Worm (Caenorhabditis elegans) whole organism, young adult: ENCODE data around the gene Y38E10A.33.
A peak's percentile ranks its signal among the peaks of the same experiment; 100 is the strongest.

Experiments used
- F37B4.10 ChIP-seq: fragments of 200-800 bp; sonication (Bioruptor generic); IDR thresholded peaks from 2 replicates; pipeline ENCODE4 v1.3.6; 2022; ENCODE audit warnings: missing genetic modification characterization, missing compliant biosample characterization
- F52B5.7 ChIP-seq: sonication (generic microtip); optimal IDR thresholded peaks from 2 replicates; lab custom pipeline; 2016; ENCODE audit warnings: mild to moderate bottlenecking, missing genetic modification characterization, missing compliant biosample characterization
- F57A8.1 ChIP-seq: fragments of 200-800 bp; sonication (Bioruptor generic); optimal IDR thresholded peaks from 2 replicates; lab custom pipeline; 2018; ENCODE audit warnings: mild to moderate bottlenecking, missing genetic modification characterization, moderate library complexity, missing compliant biosample characterization
- K12H6.12 ChIP-seq: fragments of 200-800 bp; sonication (Bioruptor generic); optimal IDR thresholded peaks from 2 replicates; lab custom pipeline; 2018; ENCODE audit warnings: mild to moderate bottlenecking, missing genetic modification characterization, missing compliant biosample characterization
- Y67H2A.10 ChIP-seq: fragments of 200-800 bp; sonication (Bioruptor generic); conservative IDR thresholded peaks from 2 replicates; pipeline ENCODE4 v1.3.6; 2022; ENCODE audit warnings: missing genetic modification reagents, missing genetic modification characterization, missing compliant biosample characterization
- akir-1 ChIP-seq: fragments of 200-800 bp; sonication (Bioruptor generic); optimal IDR thresholded peaks from 2 replicates; lab custom pipeline; 2018; ENCODE audit warnings: mild to moderate bottlenecking, missing genetic modification characterization, moderate library complexity, missing compliant biosample characterization
- atf-7 ChIP-seq: sonication (generic microtip); optimal IDR thresholded peaks from 2 replicates; lab custom pipeline; 2017; ENCODE audit warnings: mild to moderate bottlenecking, missing genetic modification characterization, missing compliant biosample characterization
- cebp-1 ChIP-seq, 2 experiments: fragments of 200-800 bp in 1 of 2; sonication (Bioruptor generic) in 1 of 2; sonication (generic microtip) in 1 of 2; IDR thresholded peaks in 1 of 2; optimal IDR thresholded peaks in 1 of 2; 2 replicates each; pipeline versions ENCODE4 v1.3.6 to Lab custom; 2017 to 2022; ENCODE audit warnings: missing compliant biosample characterization in 2 of 2, missing genetic modification characterization in 2 of 2, mild to moderate bottlenecking in 1 of 2, missing genetic modification reagents in 1 of 2, moderate library complexity in 1 of 2
- cebp-2 ChIP-seq: fragments of 200-800 bp; sonication (Bioruptor generic); IDR thresholded peaks from 2 replicates; pipeline ENCODE4 v1.3.6; 2022; ENCODE audit warnings: missing genetic modification characterization, missing compliant biosample characterization
- ceh-27 ChIP-seq: fragments of 200-800 bp; sonication (Bioruptor generic); optimal IDR thresholded peaks from 2 replicates; lab custom pipeline; 2018; ENCODE audit warnings: mild to moderate bottlenecking, missing genetic modification characterization, moderate library complexity, missing compliant biosample characterization
- dox-1 ChIP-seq: fragments of 200-800 bp; sonication (Bioruptor generic); IDR thresholded peaks from 2 replicates; pipeline ENCODE4 v1.3.6; 2022; ENCODE audit warnings: missing genetic modification reagents, missing genetic modification characterization, missing compliant biosample characterization
- dpl-1 ChIP-seq: fragments of 150-350 bp; optimal IDR thresholded peaks from 2 replicates; lab custom pipeline; 2014; ENCODE audit warnings: missing biosample characterization, missing genetic modification reagents, missing genetic modification characterization
- egl-44 ChIP-seq: fragments of 200-800 bp; sonication (Bioruptor generic); IDR thresholded peaks from 2 replicates; pipeline ENCODE4 v1.3.6; 2022; ENCODE audit warnings: missing genetic modification reagents, missing genetic modification characterization, missing compliant biosample characterization
- hlh-12 ChIP-seq: sonication (generic microtip); optimal IDR thresholded peaks from 2 replicates; lab custom pipeline; 2016; ENCODE audit warnings: missing genetic modification characterization, missing compliant biosample characterization
- hlh-26 ChIP-seq: fragments of 200-800 bp; sonication (Bioruptor generic); conservative IDR thresholded peaks from 2 replicates; pipeline ENCODE4 v1.3.6; 2022; ENCODE audit warnings: missing genetic modification reagents, missing genetic modification characterization, missing compliant biosample characterization
- hmg-1.2 ChIP-seq: fragments of 200-800 bp; sonication (Bioruptor generic); IDR thresholded peaks from 2 replicates; pipeline ENCODE4 v1.3.6; 2022; ENCODE audit warnings: missing genetic modification reagents, missing genetic modification characterization, missing compliant biosample characterization
- lin-35 ChIP-seq, 3 experiments: fragments of 150-350 bp in 2 of 3; sonication (generic microtip) in 1 of 3; optimal IDR thresholded peaks; 2 replicates each; lab custom pipeline; 2014 to 2018; ENCODE audit warnings: missing biosample characterization in 3 of 3, missing genetic modification characterization in 3 of 3, missing genetic modification reagents in 3 of 3
- nhr-80 ChIP-seq: sonication (generic microtip); optimal IDR thresholded peaks from 2 replicates; lab custom pipeline; 2016; ENCODE audit warnings: missing genetic modification characterization, missing compliant biosample characterization
- pha-4 ChIP-seq: fragments of 150-350 bp; sonication (generic microtip); optimal IDR thresholded peaks from 2 replicates; lab custom pipeline; 2014; ENCODE audit warnings: missing biosample characterization, missing genetic modification reagents, missing genetic modification characterization
- rec-8 ChIP-seq, 2 experiments: sonication (generic microtip); optimal IDR thresholded peaks; 2 replicates each; lab custom pipeline; 2016; ENCODE audit warnings: mild to moderate bottlenecking in 2 of 2, missing genetic modification characterization in 2 of 2, missing genetic modification reagents in 2 of 2, missing genotype in 2 of 2, missing biosample characterization in 1 of 2, missing compliant biosample characterization in 1 of 2, moderate library complexity in 1 of 2
- repo-1 ChIP-seq: sonication (generic microtip); optimal IDR thresholded peaks from 2 replicates; lab custom pipeline; 2017; ENCODE audit warnings: mild to moderate bottlenecking, missing genetic modification characterization, missing compliant biosample characterization
- sea-2 ChIP-seq: fragments of 200-800 bp; sonication (Bioruptor generic); IDR thresholded peaks from 2 replicates; pipeline ENCODE4 v1.3.6; 2022; ENCODE audit warnings: missing genetic modification characterization, missing compliant biosample characterization
- snpc-1.1 ChIP-seq: sonication (generic microtip); optimal IDR thresholded peaks from 2 replicates; lab custom pipeline; 2017; ENCODE audit warnings: missing genetic modification characterization, mild to moderate bottlenecking, missing compliant biosample characterization, antibody characterized with exemption, moderate library complexity, missing genotype, missing genetic modification reagents; ENCODE audit not compliant: insufficient read depth
- snpc-1.3 ChIP-seq: sonication (generic microtip); optimal IDR thresholded peaks from 2 replicates; lab custom pipeline; 2017; ENCODE audit warnings: missing genetic modification characterization, mild to moderate bottlenecking, missing compliant biosample characterization, antibody characterized with exemption, moderate library complexity, missing genotype, missing genetic modification reagents; ENCODE audit not compliant: insufficient read depth
- snpc-4 ChIP-seq, 5 experiments: fragments of 150-350 bp in 1 of 5; sonication (generic microtip) in 4 of 5; optimal IDR thresholded peaks; 2 replicates each; lab custom pipeline; 2014 to 2018; ENCODE audit warnings: missing genetic modification characterization in 5 of 5, missing biosample characterization in 3 of 5, antibody characterized with exemption in 2 of 5, mild to moderate bottlenecking in 2 of 5, missing compliant biosample characterization in 2 of 5, missing genotype in 2 of 5, moderate library complexity in 2 of 5, missing genetic modification reagents in 1 of 5
- tbp1 ChIP-seq: fragments of 200-800 bp; sonication (Bioruptor generic); optimal IDR thresholded peaks from 2 replicates; lab custom pipeline; 2018; ENCODE audit warnings: mild to moderate bottlenecking, missing genetic modification characterization, missing compliant biosample characterization
- zfh-2 ChIP-seq: fragments of 200-800 bp; sonication (Bioruptor generic); conservative IDR thresholded peaks from 2 replicates; pipeline ENCODE4 v1.3.6; 2022; ENCODE audit warnings: missing genetic modification reagents, missing genetic modification characterization, missing compliant biosample characterization
- ztf-22 ChIP-seq: fragments of 200-800 bp; sonication (Bioruptor generic); optimal IDR thresholded peaks from 2 replicates; lab custom pipeline; 2018; ENCODE audit warnings: mild to moderate bottlenecking, missing genetic modification characterization, moderate library complexity, missing compliant biosample characterization
- ztf-6 ChIP-seq: fragments of 200-800 bp; sonication (Bioruptor generic); IDR thresholded peaks from 2 replicates; pipeline ENCODE4 v1.3.6; 2022; ENCODE audit warnings: missing genetic modification reagents, missing genetic modification characterization, missing compliant biosample characterization

Y38E10A.33 gene

DNA sequence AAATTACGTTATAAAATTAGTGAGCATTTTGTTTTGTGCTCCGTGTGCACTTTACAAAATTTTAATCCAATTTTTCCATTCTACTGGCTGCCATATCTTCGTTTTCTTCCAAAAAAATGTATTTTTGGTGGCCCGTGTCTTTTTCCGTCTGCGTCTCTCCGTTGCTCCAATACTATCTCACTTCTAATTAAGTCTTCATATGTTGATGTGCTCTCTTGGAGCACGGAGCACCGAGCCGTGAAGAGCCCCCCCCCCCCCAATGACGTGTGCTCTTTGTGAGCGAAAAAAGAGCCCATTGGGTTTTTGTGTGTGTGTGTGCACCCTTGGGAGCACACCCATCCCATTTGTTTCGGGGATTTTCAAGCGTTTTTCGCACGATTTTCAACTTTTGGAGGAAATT lies 14.4 kb downstream of the Y38E10A.33 start:
- TF ChIP-seq ceh-27 (GFP tag; lab: Kevin White, UChicago) (peak; percentile 11), pha-4 (tag; lab: Kevin White, UChicago) (no peak), F57A8.1 (GFP tag; lab: Kevin White, UChicago) (no peak), ztf-22 (GFP tag; lab: Kevin White, UChicago) (no peak), hmg-1.2 (GFP tag; lab: Robert Waterston, UW) (peak; percentile 44; the same call in 1 of the 2 replicates), zfh-2 (GFP tag; lab: Robert Waterston, UW) (peak; percentile 34; the same call in 1 of the 2 replicates), nhr-80 (tag; lab: Kevin White, UChicago) (no peak)

DNA sequence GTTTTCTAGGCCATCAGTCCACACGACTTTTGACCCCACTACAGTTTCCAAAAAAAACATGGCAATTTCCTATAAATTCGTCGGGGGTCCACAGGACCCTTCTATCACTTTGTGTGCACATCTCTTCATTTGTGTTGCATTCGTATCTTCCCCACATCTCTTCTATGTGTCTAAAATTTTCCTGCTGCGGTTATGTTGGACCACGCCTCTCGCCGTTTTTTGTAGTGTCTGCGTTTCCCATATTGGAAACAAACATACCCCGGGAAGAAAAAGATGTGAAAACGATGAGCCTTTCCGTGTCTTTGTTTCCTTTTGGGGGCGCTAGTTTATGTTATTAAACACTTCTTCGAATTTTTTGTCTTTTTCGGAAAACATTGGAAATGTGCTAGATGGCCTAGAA lies 17.5 kb downstream of the Y38E10A.33 start:
- TF ChIP-seq repo-1 (tag; lab: Kevin White, UChicago) (no peak), ceh-27 (GFP tag; lab: Kevin White, UChicago) (peak; percentile 15)

DNA sequence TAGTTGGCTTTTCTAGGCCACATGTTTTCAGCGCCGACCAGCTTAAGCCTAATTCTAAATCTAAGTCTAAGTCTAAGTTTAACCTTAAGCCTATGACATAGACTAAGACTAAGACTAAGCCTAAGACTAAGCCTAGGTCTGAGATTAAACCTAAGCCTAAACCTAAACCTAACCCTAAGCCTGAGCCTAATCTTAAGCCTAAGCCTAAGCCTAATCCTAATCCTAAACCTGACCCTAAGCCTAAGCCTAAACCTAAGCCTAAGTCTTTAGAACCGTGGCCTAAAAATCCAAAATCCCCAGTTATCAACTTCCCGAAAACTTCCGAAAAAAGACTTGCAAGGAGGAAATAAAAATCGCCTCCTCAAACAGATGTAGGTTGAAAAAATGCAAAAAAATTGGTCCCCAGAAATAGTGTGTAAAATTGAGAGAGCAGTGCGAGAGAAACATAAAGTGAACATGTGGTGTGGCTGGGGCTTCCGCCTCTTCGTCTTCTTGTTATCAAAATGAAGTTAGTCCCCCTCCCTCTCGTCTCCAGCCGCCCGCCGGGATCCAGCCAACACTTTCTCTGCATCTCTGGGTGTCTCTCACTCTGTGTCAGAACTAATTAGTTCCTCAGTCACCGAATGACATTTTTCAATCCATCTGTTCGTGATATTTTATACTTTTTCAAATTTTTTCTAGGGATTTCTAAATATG lies 19.6 kb downstream of the Y38E10A.33 start:
- TF ChIP-seq hlh-12 (no peak), dpl-1 (no peak), cebp-2 (GFP tag; lab: Robert Waterston, UW) (no peak), hmg-1.2 (GFP tag; lab: Robert Waterston, UW) (peak; percentile 57), atf-7 (tag; lab: Kevin White, UChicago) (no peak), sea-2 (GFP tag; lab: Robert Waterston, UW) (no peak), akir-1 (no peak), zfh-2 (GFP tag; lab: Robert Waterston, UW) (0 out of 2 replicates have a peak, but pooled peaks have one; percentile 20), dox-1 (no peak), K12H6.12 (tag; lab: Kevin White, UChicago) (peak; percentile 30), ztf-22 (GFP tag; lab: Kevin White, UChicago) (no peak), F37B4.10 (GFP tag; lab: Robert Waterston, UW) (0 out of 2 replicates have a peak, but pooled peaks have one; percentile 69), cebp-1 (GFP tag; IDR thresholded peaks at IDR 0.05; lab: Robert Waterston, UW) (no peak), cebp-1 (tag; optimal IDR thresholded peaks at IDR 0.05; lab: Kevin White, UChicago) (peak; percentile 14), egl-44 (GFP tag; lab: Robert Waterston, UW) (no peak), snpc-4 (GFP tag; optimal IDR thresholded peaks at IDR 0.05; lab: Kevin White, UChicago) (no peak), snpc-4 (tag; optimal IDR thresholded peaks at IDR 0.05; lab: Kevin White, UChicago) (no peak), snpc-1.1 (tag; lab: Kevin White, UChicago) (no peak), lin-35 (GFP tag; optimal IDR thresholded peaks at IDR 0.05; lab: Kevin White, UChicago) (peak in 1 of 3 experiments; percentile 45), Y67H2A.10 (GFP tag; lab: Robert Waterston, UW) (no peak)
- TF ChIP-seq, all 124 proteins: peak for 6

ce11 chrII:12658409-12658808 lies 21.0 kb downstream of the Y38E10A.33 start:
- TF ChIP-seq rec-8 (tag; optimal IDR thresholded peaks at IDR 0.05; lab: Kevin White, UChicago) (no peak), ztf-6 (GFP tag; lab: Robert Waterston, UW) (no peak), snpc-1.3 (no peak), tbp1 (no peak), hlh-26 (GFP tag; lab: Robert Waterston, UW) (no peak), F52B5.7 (tag; lab: Kevin White, UChicago) (no peak)
